Fruit fly (Drosophila melanogaster) whole organism, embryonic: ENCODE results near the gene Hrs.
A peak's percentile ranks its signal among the peaks of the same experiment; 100 is the strongest.

Experiments
- Adf1 ChIP-seq: fragments of 200-800 bp; sonication (Bioruptor generic); IDR thresholded peaks from 2 replicates; pipeline ENCODE4 v1.3.6; 2022; ENCODE audit warnings: missing biosample characterization, missing genetic modification characterization
- CG10147 ChIP-seq: fragments of 200-800 bp; sonication (Bioruptor generic); optimal IDR thresholded peaks from 2 replicates; lab custom pipeline; 2019; ENCODE audit warnings: missing biosample characterization, mild to moderate bottlenecking, missing genetic modification characterization, moderate library complexity
- CG10543 ChIP-seq: fragments of 200-800 bp; sonication (Bioruptor generic); optimal IDR thresholded peaks from 3 replicates; lab custom pipeline; 2017; ENCODE audit warnings: missing biosample characterization, mild to moderate bottlenecking, missing genetic modification characterization, moderate library complexity
- CG11723 ChIP-seq: fragments of 200-800 bp; sonication (Bioruptor generic); optimal IDR thresholded peaks from 2 replicates; lab custom pipeline; 2017; ENCODE audit warnings: missing biosample characterization, mild to moderate bottlenecking, missing genetic modification characterization
- CG1233 ChIP-seq: fragments of 200-800 bp; sonication (Bioruptor generic); optimal IDR thresholded peaks from 4 replicates; lab custom pipeline; 2018; ENCODE audit warnings: missing biosample characterization, mild to moderate bottlenecking, missing genetic modification characterization
- CG12769 ChIP-seq: fragments of 200-800 bp; sonication (Bioruptor generic); optimal IDR thresholded peaks from 2 replicates; lab custom pipeline; 2019; ENCODE audit warnings: missing biosample characterization, mild to moderate bottlenecking, missing genetic modification characterization, moderate library complexity
- CG13287 ChIP-seq: fragments of 200-800 bp; sonication (Bioruptor generic); IDR thresholded peaks from 2 replicates; pipeline ENCODE4 v1.3.6; 2022; ENCODE audit warnings: missing biosample characterization, missing genetic modification characterization; ENCODE audit not compliant: partially characterized antibody
- CG13424 ChIP-seq: fragments of 200-800 bp; sonication (Bioruptor generic); optimal IDR thresholded peaks from 2 replicates; lab custom pipeline; 2019; ENCODE audit warnings: missing biosample characterization, mild to moderate bottlenecking, missing genetic modification characterization, moderate library complexity
- CG15269 ChIP-seq: fragments of 200-800 bp; sonication (Bioruptor generic); optimal IDR thresholded peaks from 2 replicates; lab custom pipeline; 2018; ENCODE audit warnings: missing biosample characterization, mild to moderate bottlenecking, missing genetic modification characterization, moderate library complexity
- CG17328 ChIP-seq: fragments of 200-800 bp; sonication (Bioruptor generic); IDR thresholded peaks from 2 replicates; pipeline ENCODE4 v1.3.6; 2022; ENCODE audit warnings: missing biosample characterization, missing genetic modification characterization
- CG18619 ChIP-seq: fragments of 200-800 bp; sonication (Bioruptor generic); optimal IDR thresholded peaks from 3 replicates; lab custom pipeline; 2017; ENCODE audit warnings: missing biosample characterization, mild to moderate bottlenecking, missing genetic modification characterization
- CG2120 ChIP-seq: fragments of 200-800 bp; sonication (Bioruptor generic); optimal IDR thresholded peaks from 3 replicates; lab custom pipeline; 2016; ENCODE audit warnings: missing biosample characterization, missing genetic modification characterization
- CG2875 ChIP-seq: fragments of 200-800 bp; sonication (Bioruptor generic); optimal IDR thresholded peaks from 2 replicates; lab custom pipeline; 2017; ENCODE audit warnings: missing biosample characterization, mild to moderate bottlenecking, missing genetic modification characterization, missing genetic modification reagents
- CG32532 ChIP-seq: fragments of 200-800 bp; sonication (Bioruptor generic); IDR thresholded peaks from 2 replicates; pipeline ENCODE4 v1.3.6; 2022; ENCODE audit warnings: missing biosample characterization, missing genetic modification characterization
- CG42726 ChIP-seq: fragments of 200-800 bp; sonication (Bioruptor generic); IDR thresholded peaks from 2 replicates; pipeline ENCODE4 v1.3.6; 2022; ENCODE audit warnings: missing biosample characterization, missing genetic modification characterization; ENCODE audit not compliant: partially characterized antibody
- CG4854 ChIP-seq: fragments of 200-800 bp; sonication (Bioruptor generic); optimal IDR thresholded peaks from 2 replicates; lab custom pipeline; 2016; ENCODE audit warnings: missing biosample characterization, missing genetic modification characterization, inconsistent platforms
- CG6813 ChIP-seq: fragments of 200-800 bp; sonication (Bioruptor generic); optimal IDR thresholded peaks from 2 replicates; lab custom pipeline; 2017; ENCODE audit warnings: missing biosample characterization, missing genetic modification characterization, mild to moderate bottlenecking, moderate library complexity, missing genetic modification reagents
- CG7987 ChIP-seq: fragments of 200-800 bp; sonication (Bioruptor generic); optimal IDR thresholded peaks from 2 replicates; lab custom pipeline; 2018; ENCODE audit warnings: missing biosample characterization, mild to moderate bottlenecking, missing genetic modification characterization, moderate library complexity
- CG8290 ChIP-seq, 3 experiments: fragments of 200-800 bp; sonication (Bioruptor generic); optimal IDR thresholded peaks; 2 replicates each; lab custom pipeline; 2016 to 2019; ENCODE audit warnings: missing biosample characterization in 3 of 3, missing genetic modification characterization in 3 of 3, mild to moderate bottlenecking in 2 of 3, moderate library complexity in 1 of 3
- CG9727 ChIP-seq: fragments of 200-800 bp; sonication (Bioruptor generic); optimal IDR thresholded peaks from 3 replicates; lab custom pipeline; 2017; ENCODE audit warnings: missing biosample characterization, mild to moderate bottlenecking, missing genetic modification characterization
- CG9797 ChIP-seq: fragments of 200-800 bp; sonication (Bioruptor generic); optimal IDR thresholded peaks from 3 replicates; lab custom pipeline; 2018; ENCODE audit warnings: missing biosample characterization, mild to moderate bottlenecking, missing genetic modification characterization
- CHES-1-like ChIP-seq: fragments of 200-800 bp; sonication (Bioruptor generic); optimal IDR thresholded peaks from 2 replicates; lab custom pipeline; 2016; ENCODE audit warnings: missing biosample characterization, missing genetic modification characterization
- CoRest ChIP-seq: fragments of 200-800 bp; sonication (Bioruptor generic); optimal IDR thresholded peaks from 3 replicates; lab custom pipeline; 2018; ENCODE audit warnings: missing biosample characterization, mild to moderate bottlenecking, missing genetic modification characterization, moderate library complexity
- Doc2 ChIP-seq: fragments of 200-800 bp; sonication (Bioruptor generic); IDR thresholded peaks from 2 replicates; pipeline ENCODE4 v1.3.6; 2022; ENCODE audit warnings: missing biosample characterization, missing genetic modification characterization
- Ets65A ChIP-seq: fragments of 200-800 bp; sonication (Bioruptor generic); peaks from one replicate; lab custom pipeline; 2016; ENCODE audit warnings: missing biosample characterization, missing genetic modification characterization
- HLHmδ ChIP-seq: fragments of 200-800 bp; sonication (Bioruptor generic); optimal IDR thresholded peaks from 2 replicates; lab custom pipeline; 2018; ENCODE audit warnings: missing biosample characterization, mild to moderate bottlenecking, missing genetic modification characterization, moderate library complexity
- Hmr ChIP-seq: fragments of 200-800 bp; sonication (Bioruptor generic); optimal IDR thresholded peaks from 3 replicates; lab custom pipeline; 2017; ENCODE audit warnings: mild to moderate bottlenecking, missing biosample characterization, missing genetic modification reagents, missing genetic modification characterization
- MESR4 ChIP-seq: fragments of 200-800 bp; sonication (Bioruptor generic); optimal IDR thresholded peaks from 2 replicates; lab custom pipeline; 2018; ENCODE audit warnings: missing biosample characterization, mild to moderate bottlenecking, missing genetic modification characterization, moderate library complexity
- NC2β ChIP-seq: fragments of 200-800 bp; sonication (Bioruptor generic); optimal IDR thresholded peaks from 2 replicates; lab custom pipeline; 2016; ENCODE audit warnings: missing biosample characterization, missing genetic modification characterization
- Ravus ChIP-seq: fragments of 200-800 bp; sonication (Bioruptor generic); IDR thresholded peaks from 2 replicates; pipeline ENCODE4 v1.3.6; 2022; ENCODE audit warnings: missing biosample characterization, missing genetic modification characterization
- Sin3A ChIP-seq: fragments of >200 bp; optimal IDR thresholded peaks from 2 replicates; lab custom pipeline; 2018
- Sry-δ ChIP-seq: fragments of 200-800 bp; sonication (Bioruptor generic); optimal IDR thresholded peaks from 2 replicates; lab custom pipeline; 2016; ENCODE audit warnings: missing biosample characterization, missing genetic modification characterization
- Stat92E ChIP-seq, 3 experiments: fragments of >200 bp in 2 of 3; fragments of 200-800 bp in 1 of 3; sonication (Bioruptor generic) in 1 of 3; optimal IDR thresholded peaks; 2 replicates each; lab custom pipeline; 2017 to 2019; ENCODE audit warnings: missing biosample characterization in 3 of 3, missing genetic modification characterization in 3 of 3, mild to moderate bottlenecking in 1 of 3, moderate library complexity in 1 of 3
- Vsx1 ChIP-seq: fragments of 200-800 bp; sonication (Bioruptor generic); optimal IDR thresholded peaks from 2 replicates; lab custom pipeline; 2017; ENCODE audit warnings: missing biosample characterization, mild to moderate bottlenecking, missing genetic modification characterization, missing genetic modification reagents
- Xbp1 ChIP-seq: fragments of 200-800 bp; sonication (Bioruptor generic); optimal IDR thresholded peaks from 3 replicates; lab custom pipeline; 2016; ENCODE audit warnings: missing biosample characterization, mild to moderate bottlenecking, missing genetic modification characterization
- amos ChIP-seq: fragments of 200-800 bp; sonication (Bioruptor generic); IDR thresholded peaks from 2 replicates; pipeline ENCODE4 v1.3.6; 2022; ENCODE audit warnings: missing biosample characterization, missing genetic modification characterization; ENCODE audit not compliant: partially characterized antibody
- bsh ChIP-seq, 2 experiments: fragments of 200-800 bp; sonication (Bioruptor generic); optimal IDR thresholded peaks; 2 replicates each; lab custom pipeline; 2017 to 2018; ENCODE audit warnings: mild to moderate bottlenecking in 2 of 2, missing biosample characterization in 2 of 2, missing genetic modification characterization in 2 of 2, moderate library complexity in 1 of 2
- chn ChIP-seq: fragments of 200-800 bp; sonication (Bioruptor generic); optimal IDR thresholded peaks from 2 replicates; lab custom pipeline; 2016; ENCODE audit warnings: missing biosample characterization, missing genetic modification characterization
- fd64A ChIP-seq: fragments of 200-800 bp; sonication (Bioruptor generic); optimal IDR thresholded peaks from 3 replicates; lab custom pipeline; 2018; ENCODE audit warnings: missing biosample characterization, mild to moderate bottlenecking, missing genetic modification characterization
- gcm2 ChIP-seq: fragments of 200-800 bp; sonication (Bioruptor generic); optimal IDR thresholded peaks from 2 replicates; lab custom pipeline; 2016; ENCODE audit warnings: missing biosample characterization, missing genetic modification characterization
- lilli ChIP-seq: fragments of 200-800 bp; sonication (Bioruptor generic); optimal IDR thresholded peaks from 3 replicates; lab custom pipeline; 2016; ENCODE audit warnings: missing biosample characterization, missing genetic modification characterization
- lola ChIP-seq, 3 experiments: fragments of >200 bp in 2 of 3; fragments of 200-800 bp in 1 of 3; sonication (Bioruptor generic) in 1 of 3; optimal IDR thresholded peaks; 2 replicates each; lab custom pipeline; 2017 to 2019; ENCODE audit warnings: missing biosample characterization in 3 of 3, missing genetic modification characterization in 3 of 3, mild to moderate bottlenecking in 1 of 3, moderate library complexity in 1 of 3
- nau ChIP-seq: fragments of 200-800 bp; sonication (Bioruptor generic); optimal IDR thresholded peaks from 3 replicates; lab custom pipeline; 2017; ENCODE audit warnings: missing biosample characterization, mild to moderate bottlenecking, missing genetic modification characterization, missing genetic modification reagents
- phol ChIP-seq: fragments of 200-800 bp; sonication (Bioruptor generic); optimal IDR thresholded peaks from 3 replicates; lab custom pipeline; 2018; ENCODE audit warnings: missing biosample characterization, mild to moderate bottlenecking, missing genetic modification characterization, moderate library complexity
- repo ChIP-seq: fragments of 200-800 bp; sonication (Bioruptor generic); optimal IDR thresholded peaks from 2 replicates; lab custom pipeline; 2016; ENCODE audit warnings: missing biosample characterization, missing genetic modification characterization
- tin ChIP-seq: fragments of 200-800 bp; sonication (Bioruptor generic); optimal IDR thresholded peaks from 3 replicates; lab custom pipeline; 2016; ENCODE audit warnings: missing biosample characterization, missing genetic modification characterization
- tll ChIP-seq, 2 experiments: fragments of 200-800 bp in 1 of 2; fragments of >200 bp in 1 of 2; sonication (Bioruptor generic) in 1 of 2; optimal IDR thresholded peaks; 2 replicates each; lab custom pipeline; 2017 to 2019; ENCODE audit warnings: missing biosample characterization in 2 of 2, missing genetic modification characterization in 2 of 2, mild to moderate bottlenecking in 1 of 2, moderate library complexity in 1 of 2
- trem ChIP-seq: fragments of 200-800 bp; optimal IDR thresholded peaks from 3 replicates; lab custom pipeline; 2019; ENCODE audit warnings: missing biosample characterization, mild to moderate bottlenecking, missing genetic modification characterization, moderate library complexity

The Hrs gene

dm6 chr2L:2749144-2749766 lies 9.5 kb downstream of the Hrs start (continued):
- peak; percentile 51 for TF ChIP-seq Sry-δ (GFP tag; lab: Kevin White, UChicago)
- peak; percentile 1 for TF ChIP-seq CG10543 (GFP tag; lab: Kevin White, UChicago)
- TF ChIP-seq CG12769 (tag; lab: Kevin White, UChicago), result peak; percentile 36
- TF ChIP-seq CG7987 (GFP tag; lab: Kevin White, UChicago), result peak; percentile 5
- no peak for TF ChIP-seq lola (GFP tag; optimal IDR thresholded peaks at IDR 0.05; lab: Kevin White, UChicago)
- no peak for TF ChIP-seq Vsx1 (GFP tag; lab: Kevin White, UChicago)
- peak; percentile 12 for TF ChIP-seq CG9797 (GFP tag; lab: Kevin White, UChicago)
- no peak for TF ChIP-seq phol
- no peak for TF ChIP-seq HLHmδ (GFP tag; lab: Kevin White, UChicago)
- no peak for TF ChIP-seq CG42726 (GFP tag; lab: Robert Waterston, UW)
- no peak for TF ChIP-seq CG18619
- no peak for TF ChIP-seq CHES-1-like (GFP tag; lab: Kevin White, UChicago)
- TF ChIP-seq CoRest (tag; lab: Kevin White, UChicago), result no peak
- TF ChIP-seq CG17328 (GFP tag; lab: Robert Waterston, UW), result no peak
- TF ChIP-seq Adf1 (GFP tag; lab: Robert Waterston, UW), result no peak
- no peak for TF ChIP-seq CG13287
- TF ChIP-seq CG4854 (GFP tag; lab: Kevin White, UChicago), result no peak
- TF ChIP-seq Ravus (GFP tag; lab: Robert Waterston, UW), result no peak
- TF ChIP-seq lilli (GFP tag; lab: Kevin White, UChicago), result peak; percentile 10
- TF ChIP-seq CG2875 (GFP tag; lab: Kevin White, UChicago), result peak; percentile 52
- no peak for TF ChIP-seq NC2β (GFP tag; lab: Kevin White, UChicago)
- no peak for TF ChIP-seq Sin3A (lab: Kevin White, UChicago)
- TF ChIP-seq CG32532 (GFP tag; lab: Robert Waterston, UW), result no peak
- no peak for TF ChIP-seq tll (GFP tag; optimal IDR thresholded peaks at IDR 0.05; lab: Kevin White, UChicago)
- TF ChIP-seq fd64A, result peak; percentile 56
- TF ChIP-seq MESR4 (GFP tag; lab: Kevin White, UChicago), result peak; percentile 17
- no peak for TF ChIP-seq amos (GFP tag; lab: Robert Waterston, UW)
- peak; percentile 53 for TF ChIP-seq CG2120 (GFP tag; lab: Kevin White, UChicago)
- no peak for TF ChIP-seq trem (tag; lab: Kevin White, UChicago)
- TF ChIP-seq CG10147 (GFP tag; lab: Kevin White, UChicago), result no peak
- TF ChIP-seq nau, result peak; percentile 27
- no peak for TF ChIP-seq CG1233 (GFP tag; lab: Kevin White, UChicago)
- TF ChIP-seq CG15269 (tag; lab: Kevin White, UChicago), result no peak
- TF ChIP-seq CG11723 (GFP tag; lab: Kevin White, UChicago), result no peak
- TF ChIP-seq CG6813 (GFP tag; lab: Kevin White, UChicago), result peak; percentile 39
- TF ChIP-seq gcm2 (GFP tag; lab: Kevin White, UChicago), result no peak
- peak; percentile 53 for TF ChIP-seq chn
- no peak for TF ChIP-seq bsh (GFP tag; optimal IDR thresholded peaks at IDR 0.05; lab: Kevin White, UChicago)
- no peak for TF ChIP-seq repo (GFP tag; lab: Kevin White, UChicago)
- no peak for TF ChIP-seq Stat92E (GFP tag; optimal IDR thresholded peaks at IDR 0.05; lab: Kevin White, UChicago)
- TF ChIP-seq Xbp1, result no peak
- TF ChIP-seq Doc2 (GFP tag; lab: Robert Waterston, UW), result no peak
- TF ChIP-seq CG9727 (GFP tag; lab: Kevin White, UChicago), result no peak
- TF ChIP-seq CG8290 (GFP tag; optimal IDR thresholded peaks at IDR 0.05; lab: Kevin White, UChicago), result no peak
- peak in 1 of 2 experiments; percentile 68 for TF ChIP-seq CG8290 (tag; optimal IDR thresholded peaks at IDR 0.05; lab: Kevin White, UChicago)
- TF ChIP-seq CG13424, result peak; percentile 1
- no peak for TF ChIP-seq Ets65A (GFP tag; lab: Kevin White, UChicago)
- no peak for TF ChIP-seq tin (GFP tag; lab: Kevin White, UChicago)
- TF ChIP-seq Hmr, result no peak
